Worm (Caenorhabditis elegans): ENCODE results near the gene Y17G9B.8.

Y17G9B.8 gene

ce11 chrIV:4749728-4750278 is 8.8 kb downstream of the Y17G9B.8 start, which contains the start of the genes rpl-20 and Y17G9B.5 (continued):
- TF ChIP-seq lag-1 (GFP tag; IDR thresholded peaks at IDR 0.05) (peak; percentile 90; the same call in 1 of the 2 replicates), nfya-1 (tag; optimal IDR thresholded peaks at IDR 0.05; ENCODE audit: borderline replicate concordance, insufficient read depth) (no peak), ztf-28 (GFP tag; IDR thresholded peaks at IDR 0.05) (peak; percentile 95), die-1 (tag; optimal IDR thresholded peaks at IDR 0.05) (peak; percentile 91), hlh-26 (GFP tag; conservative IDR thresholded peaks at IDR 0.05) (no peak), lin-26 (GFP tag; IDR thresholded peaks at IDR 0.05) (peak; percentile 90), attf-3 (GFP tag; conservative IDR thresholded peaks at IDR 0.05) (peak; percentile 87), K12H6.12 (tag; optimal IDR thresholded peaks at IDR 0.05) (peak; percentile 99), let-526 (GFP tag; IDR thresholded peaks at IDR 0.05) (peak; percentile 99), rec-8 (tag; optimal IDR thresholded peaks at IDR 0.05) (peak; percentile 79 to 81), Y53G8AR.9 (GFP tag; conservative IDR thresholded peaks at IDR 0.05) (peak; percentile 100), F23B12.7 (tag; optimal IDR thresholded peaks at IDR 0.05; ENCODE audit: insufficient read depth) (peak; percentile 99), B0261.1 (tag; optimal IDR thresholded peaks at IDR 0.05) (peak; percentile 47), aptf-2 (GFP tag; conservative IDR thresholded peaks at IDR 0.05) (no peak; the same call in 1 of the 2 replicates), xnd-1 (tag; optimal IDR thresholded peaks at IDR 0.05) (peak; percentile 92), Y67H2A.10 (GFP tag; conservative IDR thresholded peaks at IDR 0.05) (peak; percentile 96), madf-10 (tag; optimal IDR thresholded peaks at IDR 0.05) (peak; percentile 97), rcor-1 (GFP tag; IDR thresholded peaks at IDR 0.05) (peak; percentile 99), unc-62 (GFP tag; optimal IDR thresholded peaks at IDR 0.05) (peak; percentile 32), dpff-1 (tag; optimal IDR thresholded peaks at IDR 0.05) (peak; percentile 78), T07F8.4 (tag; optimal IDR thresholded peaks at IDR 0.05) (peak; percentile 92), sdz-38 (tag; optimal IDR thresholded peaks at IDR 0.05) (no peak), nhr-120 (GFP tag; IDR thresholded peaks at IDR 0.05) (peak; percentile 96), tbx-9 (tag; optimal IDR thresholded peaks at IDR 0.05; ENCODE audit: borderline replicate concordance) (peak; percentile 42), mel-28 (tag; optimal IDR thresholded peaks at IDR 0.05; ENCODE audit: borderline replicate concordance) (peak; percentile 90), pha-4 (tag; optimal IDR thresholded peaks at IDR 0.05) (peak; percentile 100), pbrm-1 (GFP tag; IDR thresholded peaks at IDR 0.05) (peak; percentile 100), madf-8 (GFP tag; conservative IDR thresholded peaks at IDR 0.05) (peak; percentile 94), B0019.2 (GFP tag; conservative IDR thresholded peaks at IDR 0.05) (peak; percentile 97), sea-2 (GFP tag; IDR thresholded peaks at IDR 0.05) (peak; percentile 91), Y79H2A.3 (GFP tag; conservative IDR thresholded peaks at IDR 0.05) (peak; percentile 97), snpc-4 (GFP tag; optimal IDR thresholded peaks at IDR 0.05) (peak; percentile 95), snpc-4 (tag; optimal IDR thresholded peaks at IDR 0.05) (peak; percentile 95 to 97 (median 96)), athp-1 (tag; optimal IDR thresholded peaks at IDR 0.05) (peak; percentile 100), snpc-1.1 (tag; optimal IDR thresholded peaks at IDR 0.05; ENCODE audit: insufficient read depth) (peak; percentile 92), lin-54 (GFP tag; optimal IDR thresholded peaks at IDR 0.05) (peak; percentile 99), Y53F4B.3 (GFP tag; IDR thresholded peaks at IDR 0.05) (peak; percentile 91), ama-1 (optimal IDR thresholded peaks at IDR 0.05) (peak; percentile 50), ama-1 (GFP tag; optimal IDR thresholded peaks at IDR 0.05) (peak; percentile 71 to 88), hmg-20 (GFP tag; IDR thresholded peaks at IDR 0.05) (peak; percentile 98)

All from whole organism, young adult.